Worm (Caenorhabditis elegans): ENCODE results near the gene rfth-1.

Gene rfth-1

ce11 chrIV:4526028-4526427 lies 14.9 kb upstream of the rfth-1 start:
- TF ChIP-seq elt-3 (tag; optimal IDR thresholded peaks at IDR 0.05) (peak in 1 of 3 experiments; percentile 20), nhr-23 (tag; optimal IDR thresholded peaks at IDR 0.05) (no peak), unc-39 (tag; optimal IDR thresholded peaks at IDR 0.05) (no peak), nhr-43 (tag; optimal IDR thresholded peaks at IDR 0.05; ENCODE audit: poor library complexity, severe bottlenecking) (peak; percentile 79)

- TF ChIP-seq ceh-28 (tag; optimal IDR thresholded peaks at IDR 0.05) (no peak), zag-1 (tag; optimal IDR thresholded peaks at IDR 0.05) (no peak)
Measured at ce11 chrIV:4524943-4525342, 13.8 kb upstream of the rfth-1 start, which contains the start of gene ZK180.6. Gene ZK180.6 (minus strand): TSS chrIV:4525043.

ce11 chrIV:4523461-4523860 lies 12.4 kb upstream of the rfth-1 start:
- TF ChIP-seq nhr-77 (tag; optimal IDR thresholded peaks at IDR 0.05) = no peak
- TF ChIP-seq sea-2 (GFP tag; optimal IDR thresholded peaks at IDR 0.05) = no peak
- TF ChIP-seq ama-1 (optimal IDR thresholded peaks at IDR 0.05) = no peak
- TF ChIP-seq nhr-43 (tag; optimal IDR thresholded peaks at IDR 0.05; ENCODE audit: poor library complexity, severe bottlenecking) = no peak
- no peak for TF ChIP-seq nhr-12 (tag; optimal IDR thresholded peaks at IDR 0.05)
- TF ChIP-seq eor-1 (tag; optimal IDR thresholded peaks at IDR 0.05) = no peak
- no peak for TF ChIP-seq mml-1 (tag; optimal IDR thresholded peaks at IDR 0.05)
- no peak for TF ChIP-seq ceh-9 (tag; optimal IDR thresholded peaks at IDR 0.05)
- no peak for TF ChIP-seq egl-27 (tag; optimal IDR thresholded peaks at IDR 0.05)
- no peak for TF ChIP-seq nhr-237 (tag; optimal IDR thresholded peaks at IDR 0.05)
- TF ChIP-seq snpc-4 (tag; optimal IDR thresholded peaks at IDR 0.05) = no peak

- TF ChIP-seq ama-1 (optimal IDR thresholded peaks at IDR 0.05) = peak; percentile 32
- TF ChIP-seq nhr-67 (tag; optimal IDR thresholded peaks at IDR 0.05) = no peak
- TF ChIP-seq nhr-25 (tag; optimal IDR thresholded peaks at IDR 0.05) = peak; percentile 68
Measured at ce11 chrIV:4519714-4520113, 8.6 kb upstream of the rfth-1 start.

ce11 chrIV:4518111-4518510 lies 7.0 kb upstream of the rfth-1 start:
- TF ChIP-seq R02D3.7 (tag; optimal IDR thresholded peaks at IDR 0.05) (no peak), nhr-43 (tag; optimal IDR thresholded peaks at IDR 0.05; ENCODE audit: poor library complexity, severe bottlenecking) (peak; percentile 37), elt-3 (tag; optimal IDR thresholded peaks at IDR 0.05) (peak in 1 of 3 experiments; percentile 72), nhr-25 (tag; optimal IDR thresholded peaks at IDR 0.05) (peak; percentile 39)

ce11 chrIV:4517066-4517465 lies 6.0 kb upstream of the rfth-1 start, which contains the start of gene ZK180.5:
Gene ZK180.5 (minus strand): TSS chrIV:4517166.
- TF ChIP-seq ceh-16 (tag; optimal IDR thresholded peaks at IDR 0.05) (no peak), egl-27 (tag; optimal IDR thresholded peaks at IDR 0.05) (no peak), lin-39 (tag; optimal IDR thresholded peaks at IDR 0.05) (no peak), nhr-43 (tag; optimal IDR thresholded peaks at IDR 0.05; ENCODE audit: poor library complexity, severe bottlenecking) (peak; percentile 42), nhr-25 (tag; optimal IDR thresholded peaks at IDR 0.05) (peak; percentile 28)

ce11 chrIV:4516478-4516877 lies 5.4 kb upstream of the rfth-1 start:
- TF ChIP-seq nfya-1 (tag; optimal IDR thresholded peaks at IDR 0.05; ENCODE audit: insufficient read depth) (no peak), jun-1 (tag; optimal IDR thresholded peaks at IDR 0.05) (no peak), nhr-28 (tag; optimal IDR thresholded peaks at IDR 0.05) (no peak), ama-1 (optimal IDR thresholded peaks at IDR 0.05) (no peak), R02D3.7 (tag; optimal IDR thresholded peaks at IDR 0.05) (no peak), aly-2 (tag; optimal IDR thresholded peaks at IDR 0.05) (no peak)

- TF ChIP-seq ZK546.5 (tag; optimal IDR thresholded peaks at IDR 0.05) (no peak), daf-12 (tag; optimal IDR thresholded peaks at IDR 0.05) (no peak), lin-15B (tag; optimal IDR thresholded peaks at IDR 0.05) (peak; percentile 82), pqm-1 (tag; optimal IDR thresholded peaks at IDR 0.05) (peak; percentile 57), ceh-9 (tag; optimal IDR thresholded peaks at IDR 0.05) (no peak), fos-1 (tag; optimal IDR thresholded peaks at IDR 0.05) (no peak), egl-5 (tag; optimal IDR thresholded peaks at IDR 0.05) (peak; percentile 39), nhr-12 (tag; optimal IDR thresholded peaks at IDR 0.05) (no peak), hmg-11 (tag; optimal IDR thresholded peaks at IDR 0.05) (peak; percentile 53), elt-2 (tag; optimal IDR thresholded peaks at IDR 0.05) (peak; percentile 60), jun-1 (tag; optimal IDR thresholded peaks at IDR 0.05) (peak; percentile 56), pha-4 (tag; optimal IDR thresholded peaks at IDR 0.05) (peak; percentile 48), R02D3.7 (tag; optimal IDR thresholded peaks at IDR 0.05) (peak; percentile 40), snpc-4 (tag; optimal IDR thresholded peaks at IDR 0.05) (peak; percentile 66), nfya-1 (tag; optimal IDR thresholded peaks at IDR 0.05; ENCODE audit: insufficient read depth) (peak; percentile 70), ztf-4 (tag; optimal IDR thresholded peaks at IDR 0.05) (peak; percentile 65), ceh-16 (tag; optimal IDR thresholded peaks at IDR 0.05) (no peak), ceh-82 (tag; optimal IDR thresholded peaks at IDR 0.05) (peak; percentile 62), nhr-43 (tag; optimal IDR thresholded peaks at IDR 0.05; ENCODE audit: poor library complexity, severe bottlenecking) (peak; percentile 69), unc-62 (GFP tag; optimal IDR thresholded peaks at IDR 0.05) (no peak), elt-1 (tag; optimal IDR thresholded peaks at IDR 0.05) (no peak)
Measured at ce11 chrIV:4513269-4513819, 2.2 kb upstream of the rfth-1 start, which contains the start of gene sar-1. Gene sar-1 (minus strand): TSS chrIV:4513319.

Data from whole organism, L3 larva.